Fruit fly (Drosophila melanogaster) whole organism, embryonic: ENCODE results near the gene Dsp1.

Experiments used
- CG1024 ChIP-seq: fragments of 200-800 bp; sonication (Bioruptor generic); IDR thresholded peaks from 2 replicates; pipeline ENCODE4 v1.3.6; 2022; ENCODE audit warnings: missing biosample characterization, missing genetic modification characterization
- CG13775 ChIP-seq: fragments of 200-800 bp; sonication (Bioruptor generic); optimal IDR thresholded peaks from 3 replicates; lab custom pipeline; 2017; ENCODE audit warnings: missing biosample characterization, mild to moderate bottlenecking, missing genetic modification characterization
- CG31441 ChIP-seq: fragments of 200-800 bp; sonication (Bioruptor generic); IDR thresholded peaks from 2 replicates; pipeline ENCODE4 v1.3.6; 2022; ENCODE audit warnings: missing biosample characterization, missing genetic modification characterization
- CG34224 ChIP-seq: fragments of 200-800 bp; sonication (Bioruptor generic); IDR thresholded peaks from 3 replicates; pipeline ENCODE4 v1.3.6; 2022; ENCODE audit warnings: missing biosample characterization, missing genetic modification characterization; ENCODE audit not compliant: partially characterized antibody
- CG8281 ChIP-seq: fragments of 200-800 bp; sonication (Bioruptor generic); optimal IDR thresholded peaks from 2 replicates; lab custom pipeline; 2018; ENCODE audit warnings: missing biosample characterization, mild to moderate bottlenecking, missing genetic modification characterization, moderate library complexity
- Ets65A ChIP-seq: fragments of 200-800 bp; sonication (Bioruptor generic); peaks from one replicate; lab custom pipeline; 2016; ENCODE audit warnings: missing biosample characterization, missing genetic modification characterization
- Optix ChIP-seq: fragments of 200-800 bp; sonication (Bioruptor generic); IDR thresholded peaks from 3 replicates; pipeline ENCODE4 v1.3.6; 2022; ENCODE audit warnings: missing biosample characterization, missing genetic modification characterization
- caup ChIP-seq: fragments of 200-800 bp; sonication (Bioruptor generic); optimal IDR thresholded peaks from 3 replicates; lab custom pipeline; 2017; ENCODE audit warnings: missing biosample characterization, mild to moderate bottlenecking, missing genetic modification characterization, moderate library complexity; ENCODE audit not compliant: severe bottlenecking
- eve ChIP-seq, 2 experiments: fragments of >200 bp; optimal IDR thresholded peaks; 2 replicates each; lab custom pipeline; 2017; ENCODE audit warnings: missing biosample characterization in 2 of 2, missing genetic modification characterization in 2 of 2
- eyg ChIP-seq: fragments of 200-800 bp; sonication (Bioruptor generic); optimal IDR thresholded peaks from 3 replicates; lab custom pipeline; 2016; ENCODE audit warnings: missing biosample characterization, missing genetic modification characterization
- kay ChIP-seq: fragments of 200-800 bp; sonication (Bioruptor generic); optimal IDR thresholded peaks from 2 replicates; lab custom pipeline; 2016; ENCODE audit warnings: missing biosample characterization, missing genetic modification characterization

DNA sequence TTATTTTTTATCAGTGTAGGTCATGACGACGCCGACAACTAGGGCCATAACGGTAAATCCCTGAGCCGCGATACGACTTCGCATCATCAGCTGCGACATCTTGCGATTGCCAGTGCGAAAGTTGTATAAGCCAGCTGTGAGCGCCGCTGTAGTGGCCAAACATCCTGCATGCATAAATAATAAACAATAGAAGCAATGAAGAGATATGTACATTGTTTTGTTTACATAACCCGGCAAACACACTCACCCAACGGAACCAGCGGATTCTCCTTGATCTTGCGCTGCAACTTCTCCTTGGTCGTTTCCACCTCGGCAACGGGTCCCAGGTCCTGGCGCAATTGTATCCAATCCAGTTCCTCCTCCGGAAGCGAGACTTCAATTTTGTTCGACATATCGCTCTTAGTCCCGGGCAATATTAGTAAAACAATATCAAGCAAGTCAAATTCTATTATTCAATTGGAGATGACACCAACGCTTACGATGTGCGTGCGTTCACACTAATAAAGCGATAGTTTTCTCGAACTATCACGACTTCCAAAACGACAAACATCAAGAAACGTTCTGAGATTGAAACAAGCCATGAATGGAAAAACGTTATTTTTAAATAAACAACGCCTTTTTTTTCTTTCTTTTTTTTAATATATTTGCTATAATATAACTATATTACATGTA, 1.7 kb upstream of the Dsp1 start:
- TF ChIP-seq CG31441 (GFP tag; lab: Robert Waterston, UW) (no peak), kay (GFP tag; lab: Kevin White, UChicago) (no peak), Optix (GFP tag; lab: Robert Waterston, UW) (no peak), caup (no peak), CG8281 (tag; lab: Kevin White, UChicago) (no peak), CG13775 (GFP tag; lab: Kevin White, UChicago) (no peak), eyg (GFP tag; lab: Kevin White, UChicago) (no peak), CG34224 (GFP tag; lab: Robert Waterston, UW) (peak; percentile 78), eve (GFP tag; optimal IDR thresholded peaks at IDR 0.05; lab: Kevin White, UChicago) (no peak), Ets65A (GFP tag; lab: Kevin White, UChicago) (no peak), CG1024 (GFP tag; lab: Robert Waterston, UW) (0 out of 2 replicates have a peak, but pooled peaks have one; percentile 10)
